Fruit fly (Drosophila melanogaster) whole organism, embryonic: Measurements from ENCODE around the gene beat-Ib.
A peak's percentile ranks its signal among the peaks of the same experiment; 100 is the strongest.

Experiments
- Antp ChIP-seq: fragments of 200-800 bp; sonication (Bioruptor generic); optimal IDR thresholded peaks from 3 replicates; lab custom pipeline; 2016; ENCODE audit warnings: missing biosample characterization, missing genetic modification characterization
- B-H2 ChIP-seq: fragments of 200-800 bp; sonication (Bioruptor generic); optimal IDR thresholded peaks from 2 replicates; lab custom pipeline; 2018; ENCODE audit warnings: missing biosample characterization, mild to moderate bottlenecking, missing genetic modification characterization
- Bgb ChIP-seq: fragments of 200-800 bp; sonication (Bioruptor generic); IDR thresholded peaks from 2 replicates; pipeline ENCODE4 v1.3.6; 2022; ENCODE audit warnings: missing biosample characterization, missing genetic modification characterization; ENCODE audit not compliant: partially characterized antibody
- CG10431 ChIP-seq: fragments of 200-800 bp; sonication (Bioruptor generic); optimal IDR thresholded peaks from 3 replicates; lab custom pipeline; 2018; ENCODE audit warnings: missing biosample characterization, mild to moderate bottlenecking, missing genetic modification characterization
- CG10462 ChIP-seq: fragments of 200-800 bp; sonication (Bioruptor generic); optimal IDR thresholded peaks from 2 replicates; lab custom pipeline; 2016; ENCODE audit warnings: missing biosample characterization, missing genetic modification characterization
- CG11560 ChIP-seq: fragments of 200-800 bp; sonication (Bioruptor generic); IDR thresholded peaks from 3 replicates; pipeline ENCODE4 v1.3.6; 2022; ENCODE audit warnings: missing biosample characterization, missing genetic modification characterization
- CG11723 ChIP-seq: fragments of 200-800 bp; sonication (Bioruptor generic); optimal IDR thresholded peaks from 2 replicates; lab custom pipeline; 2017; ENCODE audit warnings: missing biosample characterization, mild to moderate bottlenecking, missing genetic modification characterization
- CG13123 ChIP-seq: fragments of 200-800 bp; sonication (Bioruptor generic); optimal IDR thresholded peaks from 2 replicates; lab custom pipeline; 2016; ENCODE audit warnings: missing biosample characterization, missing genetic modification characterization
- CG14965 ChIP-seq: fragments of 200-800 bp; sonication (Bioruptor generic); optimal IDR thresholded peaks from 2 replicates; lab custom pipeline; 2016; ENCODE audit warnings: missing biosample characterization, missing genetic modification characterization, borderline replicate concordance
- CG15514 ChIP-seq: fragments of 200-800 bp; sonication (Bioruptor generic); optimal IDR thresholded peaks from 3 replicates; lab custom pipeline; 2017; ENCODE audit warnings: missing biosample characterization, missing genetic modification characterization, mild to moderate bottlenecking, moderate library complexity, missing genetic modification reagents
- CG17361 ChIP-seq: fragments of 200-800 bp; sonication (Bioruptor generic); IDR thresholded peaks from 3 replicates; pipeline ENCODE4 v1.3.6; 2022; ENCODE audit warnings: missing biosample characterization, missing genetic modification characterization
- CG17612 ChIP-seq: fragments of 200-800 bp; sonication (Bioruptor generic); IDR thresholded peaks from 2 replicates; pipeline ENCODE4 v1.3.6; 2022; ENCODE audit warnings: missing biosample characterization, missing genetic modification characterization
- CG18262 ChIP-seq: fragments of 200-800 bp; optimal IDR thresholded peaks from 3 replicates; lab custom pipeline; 2019; ENCODE audit warnings: missing biosample characterization, mild to moderate bottlenecking, missing genetic modification characterization, moderate library complexity
- CG2889 ChIP-seq: fragments of 200-800 bp; sonication (Bioruptor generic); IDR thresholded peaks from 3 replicates; pipeline ENCODE4 v1.3.6; 2022; ENCODE audit warnings: missing biosample characterization, missing genetic modification characterization
- CG30431 ChIP-seq: fragments of 200-800 bp; sonication (Bioruptor generic); optimal IDR thresholded peaks from 2 replicates; lab custom pipeline; 2017; ENCODE audit warnings: missing biosample characterization, missing genetic modification characterization
- CG4282 ChIP-seq: fragments of 200-800 bp; sonication (Bioruptor generic); optimal IDR thresholded peaks from 2 replicates; lab custom pipeline; 2016; ENCODE audit warnings: missing biosample characterization, missing genetic modification characterization
- CG6254 ChIP-seq: fragments of 200-800 bp; sonication (Bioruptor generic); optimal IDR thresholded peaks from 3 replicates; lab custom pipeline; 2017; ENCODE audit warnings: mild to moderate bottlenecking, missing biosample characterization, missing genetic modification reagents, missing genetic modification characterization
- CG8089 ChIP-seq: fragments of 200-800 bp; sonication (Bioruptor generic); optimal IDR thresholded peaks from 3 replicates; lab custom pipeline; 2016; ENCODE audit warnings: missing biosample characterization, missing genetic modification characterization
- CG8359 ChIP-seq: fragments of 200-800 bp; sonication (Bioruptor generic); optimal IDR thresholded peaks from 2 replicates; lab custom pipeline; 2017; ENCODE audit warnings: missing biosample characterization, mild to moderate bottlenecking, missing genetic modification characterization, borderline replicate concordance
- CHES-1-like ChIP-seq: fragments of 200-800 bp; sonication (Bioruptor generic); optimal IDR thresholded peaks from 2 replicates; lab custom pipeline; 2016; ENCODE audit warnings: missing biosample characterization, missing genetic modification characterization
- Chrac-16 ChIP-seq: fragments of 200-800 bp; sonication (Bioruptor generic); optimal IDR thresholded peaks from 3 replicates; lab custom pipeline; 2016; ENCODE audit warnings: missing biosample characterization, missing genetic modification characterization
- Deaf1 ChIP-seq: fragments of 200-800 bp; optimal IDR thresholded peaks from 3 replicates; lab custom pipeline; 2019; ENCODE audit warnings: missing biosample characterization, mild to moderate bottlenecking, missing genetic modification characterization, moderate library complexity
- Fer1 ChIP-seq: fragments of 200-800 bp; sonication (Bioruptor generic); optimal IDR thresholded peaks from 2 replicates; lab custom pipeline; 2017; ENCODE audit warnings: missing biosample characterization, mild to moderate bottlenecking, missing genetic modification characterization
- Gug ChIP-seq: fragments of 200-800 bp; sonication (Bioruptor generic); IDR thresholded peaks from 4 replicates; pipeline ENCODE4 v1.3.6; 2022; ENCODE audit warnings: missing biosample characterization, missing genetic modification characterization
- Hmr ChIP-seq: fragments of 200-800 bp; sonication (Bioruptor generic); optimal IDR thresholded peaks from 3 replicates; lab custom pipeline; 2017; ENCODE audit warnings: mild to moderate bottlenecking, missing biosample characterization, missing genetic modification reagents, missing genetic modification characterization
- Nf-YA ChIP-seq: fragments of 200-800 bp; sonication (Bioruptor generic); IDR thresholded peaks from 2 replicates; pipeline ENCODE4 v1.3.6; 2022; ENCODE audit warnings: missing biosample characterization, missing genetic modification characterization
- Scr ChIP-seq: fragments of 200-800 bp; sonication (Bioruptor generic); IDR thresholded peaks from 2 replicates; pipeline ENCODE4 v1.3.6; 2022; ENCODE audit warnings: missing biosample characterization, missing genetic modification characterization; ENCODE audit not compliant: partially characterized antibody
- caup ChIP-seq: fragments of 200-800 bp; sonication (Bioruptor generic); optimal IDR thresholded peaks from 3 replicates; lab custom pipeline; 2017; ENCODE audit warnings: missing biosample characterization, mild to moderate bottlenecking, missing genetic modification characterization, moderate library complexity; ENCODE audit not compliant: severe bottlenecking
- chm ChIP-seq: fragments of 200-800 bp; sonication (Bioruptor generic); IDR thresholded peaks from 2 replicates; pipeline ENCODE4 v1.3.6; 2022; ENCODE audit warnings: missing biosample characterization, missing genetic modification characterization
- crp ChIP-seq, 2 experiments: fragments of 200-800 bp; sonication (Bioruptor generic); optimal IDR thresholded peaks; 2 replicates in 1 of 2; 3 replicates in 1 of 2; lab custom pipeline; 2017; ENCODE audit warnings: missing biosample characterization in 2 of 2, missing genetic modification characterization in 2 of 2, mild to moderate bottlenecking in 1 of 2, moderate library complexity in 1 of 2
- cwo ChIP-seq: fragments of 200-800 bp; sonication (Bioruptor generic); optimal IDR thresholded peaks from 3 replicates; lab custom pipeline; 2017; ENCODE audit warnings: missing biosample characterization, missing genetic modification characterization, mild to moderate bottlenecking, moderate library complexity, missing genetic modification reagents
- da ChIP-seq: fragments of 200-800 bp; sonication (Bioruptor generic); optimal IDR thresholded peaks from 2 replicates; lab custom pipeline; 2016; ENCODE audit warnings: missing biosample characterization, missing genetic modification characterization
- eve ChIP-seq, 2 experiments: fragments of >200 bp; optimal IDR thresholded peaks; 2 replicates each; lab custom pipeline; 2017; ENCODE audit warnings: missing biosample characterization in 2 of 2, missing genetic modification characterization in 2 of 2
- fd102C ChIP-seq: fragments of 200-800 bp; sonication (Bioruptor generic); optimal IDR thresholded peaks from 2 replicates; lab custom pipeline; 2018; ENCODE audit warnings: missing biosample characterization, mild to moderate bottlenecking, missing genetic modification characterization, moderate library complexity
- fd64A ChIP-seq: fragments of 200-800 bp; sonication (Bioruptor generic); optimal IDR thresholded peaks from 3 replicates; lab custom pipeline; 2018; ENCODE audit warnings: missing biosample characterization, mild to moderate bottlenecking, missing genetic modification characterization
- fd96Cb ChIP-seq: fragments of 200-800 bp; sonication (Bioruptor generic); optimal IDR thresholded peaks from 2 replicates; lab custom pipeline; 2018; ENCODE audit warnings: missing biosample characterization, mild to moderate bottlenecking, missing genetic modification characterization, moderate library complexity
- gro ChIP-seq: fragments of 200-800 bp; sonication (Bioruptor generic); optimal IDR thresholded peaks from 2 replicates; lab custom pipeline; 2016; ENCODE audit warnings: missing biosample characterization, missing genetic modification characterization
- gsb-n ChIP-seq: fragments of 200-800 bp; sonication (Bioruptor generic); optimal IDR thresholded peaks from 3 replicates; lab custom pipeline; 2018; ENCODE audit warnings: missing biosample characterization, mild to moderate bottlenecking, missing genetic modification characterization
- hkb ChIP-seq, 2 experiments: fragments of 200-800 bp in 1 of 2; fragments of >200 bp in 1 of 2; sonication (Bioruptor generic) in 1 of 2; IDR thresholded peaks in 1 of 2; optimal IDR thresholded peaks in 1 of 2; 2 replicates each; pipeline versions ENCODE4 v1.3.6 to Lab custom; 2017 to 2022; ENCODE audit warnings: missing biosample characterization in 1 of 2, missing genetic modification characterization in 1 of 2
- insv ChIP-seq, 2 experiments: fragments of 200-800 bp; sonication (Bioruptor generic); optimal IDR thresholded peaks; 3 replicates each; lab custom pipeline; 2016 to 2018; ENCODE audit warnings: missing biosample characterization in 2 of 2, missing genetic modification characterization in 2 of 2
- nom ChIP-seq: fragments of 200-800 bp; sonication (Bioruptor generic); optimal IDR thresholded peaks from 2 replicates; lab custom pipeline; 2017; ENCODE audit warnings: missing biosample characterization, missing genetic modification characterization, mild to moderate bottlenecking, moderate library complexity, missing genetic modification reagents
- org-1 ChIP-seq: fragments of 200-800 bp; sonication (Bioruptor generic); optimal IDR thresholded peaks from 2 replicates; lab custom pipeline; 2017; ENCODE audit warnings: missing biosample characterization, missing genetic modification characterization
- psq ChIP-seq: fragments of 200-800 bp; sonication (Bioruptor generic); optimal IDR thresholded peaks from 2 replicates; lab custom pipeline; 2017; ENCODE audit warnings: missing biosample characterization, missing genetic modification characterization
- slp2 ChIP-seq: fragments of 200-800 bp; sonication (Bioruptor generic); optimal IDR thresholded peaks from 2 replicates; lab custom pipeline; 2016; ENCODE audit warnings: missing biosample characterization, missing genetic modification characterization
- sug ChIP-seq: fragments of 200-800 bp; optimal IDR thresholded peaks from 2 replicates; lab custom pipeline; 2019; ENCODE audit warnings: missing biosample characterization, mild to moderate bottlenecking, missing genetic modification characterization, moderate library complexity
- unc-4 ChIP-seq: fragments of 200-800 bp; sonication (Bioruptor generic); IDR thresholded peaks from 2 replicates; pipeline ENCODE4 v1.3.6; 2022; ENCODE audit warnings: missing biosample characterization, missing genetic modification characterization; ENCODE audit not compliant: partially characterized antibody
- zen2 ChIP-seq: fragments of 200-800 bp; sonication (Bioruptor generic); IDR thresholded peaks from 3 replicates; pipeline ENCODE4 v1.3.6; 2022; ENCODE audit warnings: missing biosample characterization, missing genetic modification characterization; ENCODE audit not compliant: partially characterized antibody

The beat-Ib gene

DNA sequence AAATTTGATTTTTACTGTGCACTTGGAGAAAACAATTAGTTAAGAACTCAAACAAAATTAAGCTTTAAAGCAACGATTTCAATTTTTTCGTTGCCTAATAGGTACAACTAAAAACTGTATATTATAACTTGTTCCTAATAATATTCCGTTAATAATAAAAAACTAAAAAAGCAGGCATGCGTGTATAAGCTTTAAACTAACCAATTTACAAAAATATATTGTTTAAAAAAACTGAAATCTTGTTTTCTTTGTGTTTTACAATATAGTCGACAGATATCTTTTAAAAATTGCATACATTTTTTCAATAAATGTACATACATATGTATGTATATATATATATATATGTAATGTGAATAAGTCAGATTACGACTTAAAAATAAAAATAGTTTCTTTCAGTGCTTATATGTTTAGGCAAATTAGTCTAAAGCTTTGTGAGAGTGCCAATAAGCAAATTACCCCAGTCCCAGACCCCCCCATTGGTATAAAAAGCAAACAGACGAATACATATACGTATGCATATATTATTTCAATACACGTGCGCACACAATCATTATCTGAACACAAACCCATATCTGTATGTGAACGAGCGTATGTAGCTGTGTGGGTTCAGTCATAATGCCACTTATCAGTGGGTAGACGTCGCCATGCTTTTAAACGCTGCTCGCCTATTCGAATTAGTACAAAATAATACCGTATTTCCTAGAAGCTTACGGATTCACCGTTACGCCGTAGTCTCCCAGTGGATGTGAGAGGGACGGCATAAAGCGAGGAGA is 49.1 kb downstream of the beat-Ib start (continued):
- TF ChIP-seq CG13123 (GFP tag; lab: Kevin White, UChicago) (no peak), CG11560 (tag; lab: Robert Waterston, UW) (0 out of 3 replicates have a peak, but pooled peaks have one; percentile 50), gro (GFP tag; lab: Kevin White, UChicago) (peak; percentile 47), crp (GFP tag; optimal IDR thresholded peaks at IDR 0.05; lab: Kevin White, UChicago) (no peak), zen2 (GFP tag; lab: Robert Waterston, UW) (no peak), CG10462 (GFP tag; lab: Kevin White, UChicago) (peak; percentile 42), Gug (peak; percentile 52; the same call in 1 of the 4 replicates), Antp (no peak), CG2889 (no peak), CG4282 (no peak), nom (GFP tag; lab: Kevin White, UChicago) (no peak), CHES-1-like (GFP tag; lab: Kevin White, UChicago) (no peak), CG8089 (no peak), Nf-YA (peak; percentile 5; the same call in 1 of the 2 replicates), Chrac-16 (GFP tag; lab: Kevin White, UChicago) (peak; percentile 38), CG8359 (GFP tag; lab: Kevin White, UChicago) (peak; percentile 19), B-H2 (GFP tag; lab: Kevin White, UChicago) (peak; percentile 53), CG15514 (GFP tag; lab: Kevin White, UChicago) (peak; percentile 11), chm (GFP tag; lab: Robert Waterston, UW) (peak; percentile 39; the same call in 1 of the 2 replicates), cwo (GFP tag; lab: Kevin White, UChicago) (peak; percentile 98), insv (GFP tag; optimal IDR thresholded peaks at IDR 0.05; lab: Kevin White, UChicago) (no peak), Deaf1 (tag; lab: Kevin White, UChicago) (no peak), fd64A (GFP tag; lab: Kevin White, UChicago) (no peak), eve (GFP tag; optimal IDR thresholded peaks at IDR 0.05; lab: Kevin White, UChicago) (peak in 1 of 2 experiments; percentile 81), hkb (optimal IDR thresholded peaks at IDR 0.05; lab: Kevin White, UChicago) (no peak), hkb (GFP tag; IDR thresholded peaks at IDR 0.05; lab: Robert Waterston, UW) (no peak), da (GFP tag; lab: Kevin White, UChicago) (no peak), CG18262 (tag; lab: Kevin White, UChicago) (peak; percentile 95), CG6254 (GFP tag; lab: Kevin White, UChicago) (peak; percentile 5), CG10431 (GFP tag; lab: Kevin White, UChicago) (peak; percentile 35), CG11723 (GFP tag; lab: Kevin White, UChicago) (peak; percentile 3), Bgb (GFP tag; lab: Robert Waterston, UW) (peak; percentile 38; the same call in 1 of the 2 replicates), fd102C (GFP tag; lab: Kevin White, UChicago) (no peak), org-1 (GFP tag; lab: Kevin White, UChicago) (peak; percentile 59), CG14965 (GFP tag; lab: Kevin White, UChicago) (no peak), unc-4 (GFP tag; lab: Robert Waterston, UW) (peak; percentile 22; the same call in 1 of the 2 replicates), gsb-n (peak; percentile 61), CG30431 (GFP tag; lab: Kevin White, UChicago) (peak; percentile 39), Scr (GFP tag; lab: Robert Waterston, UW) (no peak), fd96Cb (tag; lab: Kevin White, UChicago) (peak; percentile 88), Hmr (GFP tag; lab: Kevin White, UChicago) (peak; percentile 57), CG17361 (GFP tag; lab: Robert Waterston, UW) (peak; percentile 97), sug (peak; percentile 98), caup (GFP tag; lab: Kevin White, UChicago) (no peak), Fer1 (GFP tag; lab: Kevin White, UChicago) (peak; percentile 35), slp2 (GFP tag; lab: Kevin White, UChicago) (no peak), CG17612 (no peak), psq (peak; percentile 15)
